Worm (Caenorhabditis elegans) whole organism, midembryonic: ENCODE data around the gene hlh-4.
A peak's percentile ranks its signal among the peaks of the same experiment; 100 is the strongest.

ENCODE experiments used
- T22C8.4 ChIP-seq: fragments of 200-800 bp; sonication (Bioruptor generic); IDR thresholded peaks from 2 replicates; pipeline ENCODE4 v1.3.6; 2022; ENCODE audit warnings: missing genetic modification characterization, missing compliant biosample characterization
- cog-1 ChIP-seq: sonication (generic microtip); optimal IDR thresholded peaks from 2 replicates; lab custom pipeline; 2016; ENCODE audit warnings: missing genetic modification characterization, missing compliant biosample characterization
- flt-1 ChIP-seq: fragments of 200-800 bp; sonication (Bioruptor generic); IDR thresholded peaks from 2 replicates; pipeline ENCODE4 v1.3.6; 2022; ENCODE audit warnings: missing genetic modification characterization, missing compliant biosample characterization
- klf-2 ChIP-seq: fragments of 200-800 bp; sonication (Bioruptor generic); conservative IDR thresholded peaks from 2 replicates; pipeline ENCODE4 v1.3.6; 2022; ENCODE audit warnings: missing genetic modification reagents, missing genetic modification characterization, missing compliant biosample characterization
- med-1 ChIP-seq: sonication (generic microtip); optimal IDR thresholded peaks from 2 replicates; lab custom pipeline; 2017; ENCODE audit warnings: missing genetic modification characterization, mild to moderate bottlenecking, missing compliant biosample characterization, antibody characterized with exemption, missing genetic modification reagents; ENCODE audit not compliant: insufficient read depth
- ref-1 ChIP-seq: fragments of 200-800 bp; sonication (Bioruptor generic); conservative IDR thresholded peaks from 2 replicates; pipeline ENCODE4 v1.3.6; 2022; ENCODE audit warnings: missing genetic modification reagents, missing genetic modification characterization, missing compliant biosample characterization
- tab-1 ChIP-seq: fragments of 200-800 bp; sonication (Bioruptor generic); IDR thresholded peaks from 2 replicates; pipeline ENCODE4 v1.3.6; 2022; ENCODE audit warnings: missing genetic modification characterization, missing compliant biosample characterization
- ztf-23 ChIP-seq: fragments of 200-800 bp; sonication (Bioruptor generic); IDR thresholded peaks from 2 replicates; pipeline ENCODE4 v1.3.6; 2022; ENCODE audit warnings: missing genetic modification reagents, missing genetic modification characterization, missing compliant biosample characterization
- ztf-29 ChIP-seq: fragments of 200-800 bp; sonication (Bioruptor generic); IDR thresholded peaks from 2 replicates; pipeline ENCODE4 v1.3.6; 2022; ENCODE audit warnings: missing genetic modification reagents, missing genetic modification characterization, missing compliant biosample characterization

Gene hlh-4

DNA sequence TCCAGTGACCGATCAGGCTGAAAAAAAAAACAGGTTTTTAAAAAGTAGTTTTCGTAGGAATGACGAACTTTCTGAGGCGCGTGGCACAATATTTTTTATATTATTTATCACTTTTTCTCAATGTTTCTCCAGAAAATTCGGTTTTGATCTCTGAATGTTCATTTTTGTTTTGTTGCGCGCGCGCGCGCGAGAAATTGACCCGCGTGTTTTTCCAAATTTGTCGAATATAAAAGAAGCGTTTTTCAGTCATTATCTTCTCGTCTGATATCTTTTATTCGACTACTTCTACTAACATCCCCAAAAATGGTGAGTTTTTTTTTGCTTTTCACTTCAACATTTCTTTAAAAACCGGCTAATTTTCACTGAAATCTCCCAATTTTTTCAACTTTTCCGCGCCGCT, 20.0 kb upstream of the hlh-4 start, which contains the start of gene rmd-1:
Gene rmd-1 (plus strand): TSS at position 247 of the 400 bp plus-strand sequence.
- TF ChIP-seq T22C8.4 (GFP tag; lab: Robert Waterston, UW) = no peak
- no peak for TF ChIP-seq tab-1
- no peak for TF ChIP-seq ztf-23 (GFP tag; lab: Robert Waterston, UW)
- TF ChIP-seq ztf-29 = no peak
- no peak for TF ChIP-seq flt-1 (GFP tag; lab: Robert Waterston, UW)
- TF ChIP-seq cog-1 (tag; lab: Kevin White, UChicago) = no peak
- no peak for TF ChIP-seq med-1 (GFP tag; lab: Kevin White, UChicago)
- TF ChIP-seq ref-1 (GFP tag; lab: Robert Waterston, UW) = no peak

DNA sequence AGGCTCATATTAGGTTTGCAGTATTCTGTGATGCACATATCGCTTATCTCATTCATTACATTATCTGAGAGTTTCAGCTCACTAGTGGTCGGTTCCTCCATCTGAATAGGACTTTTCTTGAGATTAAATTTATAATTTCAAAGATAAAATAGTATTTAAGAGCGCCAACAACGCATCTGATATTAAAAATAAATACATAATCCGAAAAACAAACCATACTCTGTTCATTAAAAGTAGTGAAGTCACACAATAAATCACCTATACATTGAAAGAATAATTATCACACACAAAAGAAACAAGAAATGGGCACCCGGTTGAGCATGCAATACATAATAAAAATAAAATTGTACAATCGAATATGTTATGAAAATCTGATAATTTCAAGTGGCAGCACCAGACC, 18.6 kb upstream of the hlh-4 start, which contains the start of gene vps-53:
Gene vps-53 (minus strand): TSS at position 101 of the 400 bp plus-strand sequence.
- TF ChIP-seq ztf-23 (GFP tag; lab: Robert Waterston, UW) (no peak), T22C8.4 (GFP tag; lab: Robert Waterston, UW) (no peak), klf-2 (GFP tag; lab: Robert Waterston, UW) (no peak), tab-1 (no peak), med-1 (GFP tag; lab: Kevin White, UChicago) (no peak)

DNA sequence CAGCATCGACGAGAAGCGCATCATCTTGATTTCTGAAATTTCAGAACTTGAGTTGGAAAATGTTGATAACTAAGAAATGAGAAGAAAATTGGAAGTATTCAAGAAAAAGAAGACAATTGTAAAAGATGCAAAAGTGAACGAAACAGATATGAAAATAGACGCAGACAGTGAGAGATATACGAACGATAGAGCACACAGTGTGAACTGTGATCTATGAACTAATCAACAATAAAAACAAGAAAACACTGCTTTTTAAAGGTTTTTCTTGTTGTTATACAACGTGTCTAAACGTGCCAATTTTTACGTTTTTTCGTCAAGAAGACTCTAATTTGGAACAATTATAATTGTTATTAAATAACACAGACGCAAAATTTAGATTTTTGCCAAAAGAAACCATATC, 14.0 kb upstream of the hlh-4 start, which contains the start of gene ech-6:
Gene ech-6 (minus strand): TSS at position 32 of the 400 bp plus-strand sequence.
- TF ChIP-seq cog-1 (tag; lab: Kevin White, UChicago) (no peak), T22C8.4 (GFP tag; lab: Robert Waterston, UW) (no peak), klf-2 (GFP tag; lab: Robert Waterston, UW) (no peak), flt-1 (GFP tag; lab: Robert Waterston, UW) (no peak), ztf-23 (GFP tag; lab: Robert Waterston, UW) (no peak), ref-1 (GFP tag; lab: Robert Waterston, UW) (no peak), med-1 (GFP tag; lab: Kevin White, UChicago) (no peak), tab-1 (no peak), ztf-29 (no peak)

ce11 chrIII:9751074-9751473, 12.2 kb upstream of the hlh-4 start, which contains the start of gene T05G5.5:
TSS of gene T05G5.5 (minus strand) at chrIII:9751432.
- TF ChIP-seq ref-1 (GFP tag; lab: Robert Waterston, UW) (no peak), T22C8.4 (GFP tag; lab: Robert Waterston, UW) (no peak), cog-1 (tag; lab: Kevin White, UChicago) (no peak), ztf-23 (GFP tag; lab: Robert Waterston, UW) (no peak), tab-1 (no peak), med-1 (GFP tag; lab: Kevin White, UChicago) (no peak), ztf-29 (no peak), flt-1 (GFP tag; lab: Robert Waterston, UW) (no peak), klf-2 (GFP tag; lab: Robert Waterston, UW) (no peak)

DNA sequence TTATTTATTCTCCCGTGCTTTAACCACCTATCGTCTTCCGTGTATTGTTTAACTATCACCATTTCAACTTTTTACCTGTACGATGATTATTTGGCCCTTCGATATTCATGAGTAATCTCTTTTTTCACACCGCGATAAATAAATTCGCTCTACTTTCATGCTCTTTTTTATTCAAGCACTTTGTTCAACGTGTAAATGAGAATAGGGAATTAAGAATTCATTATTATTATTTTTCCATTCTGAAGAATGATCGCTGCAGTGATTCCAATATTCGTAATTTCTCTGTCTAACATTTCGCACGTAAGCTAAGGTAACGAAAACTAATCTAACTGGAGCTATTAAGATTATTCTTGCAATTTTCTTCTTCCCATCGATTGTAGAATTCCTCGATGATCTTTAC, 9.8 kb upstream of the hlh-4 start, which contains the start of gene T05G5.4:
Gene T05G5.4 (plus strand): TSS at position 241 of the 400 bp plus-strand sequence.
- TF ChIP-seq flt-1 (GFP tag; lab: Robert Waterston, UW) (no peak), cog-1 (tag; lab: Kevin White, UChicago) (no peak), tab-1 (no peak), ztf-29 (no peak), ztf-23 (GFP tag; lab: Robert Waterston, UW) (no peak), ref-1 (GFP tag; lab: Robert Waterston, UW) (no peak), klf-2 (GFP tag; lab: Robert Waterston, UW) (no peak), med-1 (GFP tag; lab: Kevin White, UChicago) (no peak), T22C8.4 (GFP tag; lab: Robert Waterston, UW) (no peak)

DNA sequence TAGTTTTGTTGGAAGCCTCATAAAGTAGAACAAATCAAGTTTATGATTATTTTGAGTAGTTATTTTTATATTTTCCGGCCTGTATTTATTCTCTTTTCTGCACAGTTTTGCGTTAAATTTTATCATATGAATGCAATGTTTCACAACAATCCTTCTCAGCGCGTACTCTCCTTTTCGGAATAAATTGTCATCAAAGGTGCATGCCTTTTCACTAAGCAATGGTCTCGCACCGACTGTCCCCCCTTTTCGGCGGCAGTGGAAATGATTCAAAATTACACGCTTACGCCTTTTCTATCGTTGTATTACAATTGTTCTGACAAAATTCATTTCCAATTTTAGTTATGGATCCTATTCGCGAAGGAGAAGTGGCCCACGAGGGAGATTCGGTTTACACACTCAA, 8.3 kb upstream of the hlh-4 start, which contains the start of the genes iff-1 and cdk-1:
Gene iff-1 (minus strand): TSS at position 61 of the 400 bp plus-strand sequence.
Gene cdk-1 (plus strand): TSS at position 340 of the 400 bp plus-strand sequence.
- TF ChIP-seq flt-1 (GFP tag; lab: Robert Waterston, UW) (0 out of 2 replicates have a peak, but pooled peaks have one; percentile 25), ztf-23 (GFP tag; lab: Robert Waterston, UW) (no peak)

DNA sequence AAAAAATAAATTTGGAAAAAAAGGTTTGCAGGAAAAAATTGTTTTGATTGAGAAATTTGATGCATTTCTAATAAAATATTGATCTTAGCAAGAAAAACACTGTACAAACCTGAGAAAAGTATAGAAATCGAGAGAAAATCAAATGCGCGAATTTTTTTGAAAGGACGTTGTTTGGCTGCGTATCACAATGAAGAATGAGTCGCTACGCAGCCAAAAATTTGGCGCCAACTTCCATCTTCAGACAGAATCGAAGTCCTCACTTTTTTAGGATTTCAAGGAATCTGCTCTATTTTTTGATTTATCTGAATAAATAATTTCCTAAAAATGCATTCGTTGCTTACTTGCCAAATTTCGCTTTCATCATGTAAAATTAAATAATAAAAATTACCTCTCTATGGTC, 7.8 kb upstream of the hlh-4 start:
- TF ChIP-seq cog-1 (tag; lab: Kevin White, UChicago) (no peak), flt-1 (GFP tag; lab: Robert Waterston, UW) (no peak)

DNA sequence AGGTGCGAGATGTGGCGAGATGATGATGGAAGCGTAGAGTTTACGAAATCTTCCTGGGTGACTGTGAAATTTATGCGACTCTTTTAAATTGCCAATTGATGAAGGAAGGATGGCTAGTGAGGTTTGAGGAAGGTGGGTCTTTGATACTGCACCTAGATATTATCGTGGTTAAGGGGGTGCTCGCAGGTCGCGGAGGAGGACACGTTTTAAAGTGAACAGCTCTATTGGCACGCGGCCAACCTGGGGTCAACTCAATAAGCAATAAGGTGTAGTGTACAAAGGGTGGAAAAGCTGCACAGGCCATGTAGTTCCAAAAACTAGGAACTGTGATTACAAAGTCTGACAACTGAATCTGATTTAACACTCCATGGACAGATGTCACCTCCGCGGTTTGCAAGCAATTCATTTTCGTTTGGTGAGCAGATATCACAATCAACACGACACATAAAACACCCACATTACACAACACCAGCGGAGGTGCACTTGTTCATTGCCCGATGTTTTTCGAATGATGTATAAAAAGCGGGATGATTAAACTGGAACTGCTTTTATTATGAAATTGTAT, 6.6 kb upstream of the hlh-4 start:
- TF ChIP-seq cog-1 (tag; lab: Kevin White, UChicago) = no peak
- TF ChIP-seq ztf-23 (GFP tag; lab: Robert Waterston, UW) = no peak
- TF ChIP-seq med-1 (GFP tag; lab: Kevin White, UChicago) = no peak
- no peak for TF ChIP-seq klf-2 (GFP tag; lab: Robert Waterston, UW)
- no peak for TF ChIP-seq ref-1 (GFP tag; lab: Robert Waterston, UW)
- TF ChIP-seq tab-1 = no peak
- no peak for TF ChIP-seq ztf-29
- TF ChIP-seq flt-1 (GFP tag; lab: Robert Waterston, UW) = no peak
- TF ChIP-seq T22C8.4 (GFP tag; lab: Robert Waterston, UW) = no peak

DNA sequence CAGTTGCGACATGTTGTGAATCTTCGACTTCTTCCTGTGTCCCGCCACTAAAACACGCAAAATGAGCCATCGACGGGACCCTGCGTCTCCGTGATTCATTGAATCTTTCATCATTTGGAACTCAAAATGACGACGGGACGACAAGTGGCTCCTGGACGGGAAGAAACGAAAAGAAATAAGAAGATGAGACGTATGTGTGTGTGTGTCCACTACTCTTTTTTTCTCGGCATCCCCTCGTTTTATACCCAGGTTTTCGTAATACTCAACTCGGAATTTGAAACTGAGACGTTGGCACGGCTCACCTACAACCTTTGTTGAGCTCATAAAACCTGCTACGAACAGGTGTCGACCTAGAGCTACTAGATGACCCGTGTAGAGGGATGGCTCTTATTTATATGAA, 5.7 kb upstream of the hlh-4 start:
- no peak for TF ChIP-seq cog-1 (tag; lab: Kevin White, UChicago)
- TF ChIP-seq tab-1 = no peak
- no peak for TF ChIP-seq med-1 (GFP tag; lab: Kevin White, UChicago)
- TF ChIP-seq ztf-29 = no peak
- no peak for TF ChIP-seq T22C8.4 (GFP tag; lab: Robert Waterston, UW)
- no peak for TF ChIP-seq klf-2 (GFP tag; lab: Robert Waterston, UW)
- no peak; the same call in 1 of the 2 replicates for TF ChIP-seq ref-1 (GFP tag; lab: Robert Waterston, UW)
- no peak for TF ChIP-seq ztf-23 (GFP tag; lab: Robert Waterston, UW)
- no peak for TF ChIP-seq flt-1 (GFP tag; lab: Robert Waterston, UW)
